Worm (Caenorhabditis elegans) whole organism, early embryonic: ENCODE measurements around the gene mltn-7.
A peak's percentile ranks its signal among the peaks of the same experiment; 100 is the strongest.

Source experiments
- B0310.2 ChIP-seq: sonication (generic microtip); optimal IDR thresholded peaks from 2 replicates; lab custom pipeline; 2016; ENCODE audit warnings: mild to moderate bottlenecking, missing genetic modification characterization, missing compliant biosample characterization
- F13C5.2 ChIP-seq: sonication (generic microtip); optimal IDR thresholded peaks from 2 replicates; lab custom pipeline; 2017; ENCODE audit warnings: mild to moderate bottlenecking, missing genetic modification characterization, inconsistent platforms, missing compliant biosample characterization
- aly-1 ChIP-seq: sonication (generic microtip); optimal IDR thresholded peaks from 2 replicates; lab custom pipeline; 2016; ENCODE audit warnings: missing genetic modification characterization, missing compliant biosample characterization
- ama-1 ChIP-seq: fragments of 150-350 bp; optimal IDR thresholded peaks from 2 replicates; lab custom pipeline; 2014
- ceh-13 ChIP-seq: fragments of 200-800 bp; sonication (Bioruptor generic); optimal IDR thresholded peaks from 2 replicates; lab custom pipeline; 2018; ENCODE audit warnings: mild to moderate bottlenecking, missing genetic modification characterization, missing compliant biosample characterization
- ceh-36 ChIP-seq: sonication (generic microtip); optimal IDR thresholded peaks from 2 replicates; lab custom pipeline; 2016; ENCODE audit warnings: missing genetic modification characterization, inconsistent platforms, missing compliant biosample characterization
- ets-7 ChIP-seq: sonication (generic microtip); optimal IDR thresholded peaks from 2 replicates; lab custom pipeline; 2016; ENCODE audit warnings: missing genotype, missing genetic modification characterization, missing compliant biosample characterization
- flt-1 ChIP-seq: fragments of 200-800 bp; sonication (Bioruptor generic); IDR thresholded peaks from 2 replicates; pipeline ENCODE4 v1.3.6; 2022; ENCODE audit warnings: missing genetic modification characterization, missing compliant biosample characterization
- hmbx-1 ChIP-seq: sonication (generic microtip); optimal IDR thresholded peaks from 2 replicates; lab custom pipeline; 2016; ENCODE audit warnings: mild to moderate bottlenecking, missing genetic modification characterization, missing compliant biosample characterization
- hmg-4 ChIP-seq: fragments of 200-800 bp; sonication (Bioruptor generic); optimal IDR thresholded peaks from 2 replicates; lab custom pipeline; 2018; ENCODE audit warnings: mild to moderate bottlenecking, missing genetic modification characterization, missing compliant biosample characterization
- hnd-1 ChIP-seq: sonication (generic microtip); optimal IDR thresholded peaks from 2 replicates; lab custom pipeline; 2016; ENCODE audit warnings: missing genetic modification characterization, missing compliant biosample characterization
- pes-1 ChIP-seq: fragments of 200-800 bp; sonication (Bioruptor generic); IDR thresholded peaks from 2 replicates; pipeline ENCODE4 v1.3.6; 2022; ENCODE audit warnings: missing genetic modification reagents, missing genetic modification characterization, missing compliant biosample characterization
- scrt-1 ChIP-seq: fragments of 200-800 bp; sonication (Bioruptor generic); IDR thresholded peaks from 2 replicates; pipeline ENCODE4 v1.3.6; 2022; ENCODE audit warnings: missing genetic modification characterization, missing compliant biosample characterization
- sea-1 ChIP-seq: fragments of 200-800 bp; sonication (Bioruptor generic); conservative IDR thresholded peaks from 2 replicates; pipeline ENCODE4 v1.3.6; 2022; ENCODE audit warnings: missing genetic modification characterization, missing compliant biosample characterization
- tbx-11 ChIP-seq: fragments of 200-800 bp; sonication (Bioruptor generic); IDR thresholded peaks from 2 replicates; pipeline ENCODE4 v1.3.6; 2022; ENCODE audit warnings: missing genetic modification characterization, missing compliant biosample characterization
- tbx-37 ChIP-seq: fragments of 200-800 bp; sonication (Bioruptor generic); conservative IDR thresholded peaks from 2 replicates; pipeline ENCODE4 v1.3.6; 2022; ENCODE audit warnings: missing genetic modification reagents, missing genetic modification characterization, missing compliant biosample characterization
- tra-4 ChIP-seq: sonication (generic microtip); optimal IDR thresholded peaks from 2 replicates; lab custom pipeline; 2017; ENCODE audit warnings: missing genetic modification characterization, missing compliant biosample characterization

The mltn-7 gene

ce11 chrV:356959-357702, 13.0 kb upstream of the mltn-7 start:
- TF ChIP-seq hnd-1 (tag; lab: Kevin White, UChicago) (no peak), flt-1 (GFP tag; lab: Robert Waterston, UW) (no peak), aly-1 (tag; lab: Kevin White, UChicago) (no peak), F13C5.2 (tag; lab: Kevin White, UChicago) (no peak)

ce11 chrV:358473-358872, 11.7 kb upstream of the mltn-7 start:
- no peak for TF ChIP-seq aly-1 (tag; lab: Kevin White, UChicago)
- TF ChIP-seq hnd-1 (tag; lab: Kevin White, UChicago): no peak
- no peak for TF ChIP-seq tbx-11 (GFP tag; lab: Robert Waterston, UW)
- no peak for TF ChIP-seq tra-4 (tag; lab: Kevin White, UChicago)
- TF ChIP-seq F13C5.2 (tag; lab: Kevin White, UChicago): no peak
- no peak for TF ChIP-seq B0310.2 (tag; lab: Kevin White, UChicago)
- no peak for TF ChIP-seq hmbx-1 (tag; lab: Kevin White, UChicago)
- no peak for TF ChIP-seq tbx-37
- TF ChIP-seq pes-1: no peak
- no peak for TF ChIP-seq ceh-13 (GFP tag; lab: Kevin White, UChicago)

ce11 chrV:359466-359865, 10.7 kb upstream of the mltn-7 start, which contains the start of gene T22H9.1:
T22H9.1 (plus strand) TSS chrV:359766.
- TF ChIP-seq B0310.2 (tag; lab: Kevin White, UChicago): no peak
- TF ChIP-seq flt-1 (GFP tag; lab: Robert Waterston, UW): no peak
- TF ChIP-seq tra-4 (tag; lab: Kevin White, UChicago): no peak
- no peak for TF ChIP-seq ets-7 (tag; lab: Kevin White, UChicago)
- TF ChIP-seq scrt-1 (GFP tag; lab: Robert Waterston, UW): no peak
- no peak for TF ChIP-seq pes-1

ce11 chrV:360068-360467, 10.1 kb upstream of the mltn-7 start:
- TF ChIP-seq ets-7 (tag; lab: Kevin White, UChicago): no peak
- no peak for TF ChIP-seq pes-1
- no peak for TF ChIP-seq aly-1 (tag; lab: Kevin White, UChicago)
- no peak for TF ChIP-seq tbx-37
- no peak for TF ChIP-seq scrt-1 (GFP tag; lab: Robert Waterston, UW)
- TF ChIP-seq sea-1 (GFP tag; lab: Robert Waterston, UW): no peak
- no peak for TF ChIP-seq hmbx-1 (tag; lab: Kevin White, UChicago)
- no peak for TF ChIP-seq hmg-4 (GFP tag; lab: Kevin White, UChicago)
- TF ChIP-seq tbx-11 (GFP tag; lab: Robert Waterston, UW): no peak
- no peak for TF ChIP-seq ceh-36
- no peak for TF ChIP-seq tra-4 (tag; lab: Kevin White, UChicago)
- TF ChIP-seq B0310.2 (tag; lab: Kevin White, UChicago): no peak
- no peak for TF ChIP-seq ama-1 (lab: Kevin White, UChicago)
- TF ChIP-seq F13C5.2 (tag; lab: Kevin White, UChicago): no peak
- no peak for TF ChIP-seq ceh-13 (GFP tag; lab: Kevin White, UChicago)
- TF ChIP-seq flt-1 (GFP tag; lab: Robert Waterston, UW): no peak
- TF ChIP-seq hnd-1 (tag; lab: Kevin White, UChicago): no peak

ce11 chrV:361291-361690, 8.8 kb upstream of the mltn-7 start:
- no peak for TF ChIP-seq tra-4 (tag; lab: Kevin White, UChicago)
- TF ChIP-seq aly-1 (tag; lab: Kevin White, UChicago): peak; percentile 0

ce11 chrV:364650-365049, 5.5 kb upstream of the mltn-7 start, which contains the start of gene mltn-6:
mltn-6 (plus strand) TSS chrV:364950.
- TF ChIP-seq ceh-13 (GFP tag; lab: Kevin White, UChicago) (no peak), tra-4 (tag; lab: Kevin White, UChicago) (no peak), flt-1 (GFP tag; lab: Robert Waterston, UW) (no peak), B0310.2 (tag; lab: Kevin White, UChicago) (no peak), hnd-1 (tag; lab: Kevin White, UChicago) (no peak)

- no peak for TF ChIP-seq hmbx-1 (tag; lab: Kevin White, UChicago)
- peak; percentile 67 for TF ChIP-seq ceh-36
- no peak for TF ChIP-seq aly-1 (tag; lab: Kevin White, UChicago)
Observed at ce11 chrV:373192-373591, 3.1 kb downstream of the mltn-7 start.

- no peak for TF ChIP-seq tra-4 (tag; lab: Kevin White, UChicago)
- TF ChIP-seq tbx-11 (GFP tag; lab: Robert Waterston, UW): no peak
- TF ChIP-seq ceh-13 (GFP tag; lab: Kevin White, UChicago): no peak
- no peak for TF ChIP-seq ets-7 (tag; lab: Kevin White, UChicago)
- TF ChIP-seq sea-1 (GFP tag; lab: Robert Waterston, UW): no peak
- TF ChIP-seq pes-1: no peak
- TF ChIP-seq aly-1 (tag; lab: Kevin White, UChicago): no peak
- TF ChIP-seq tbx-37: no peak
- TF ChIP-seq ama-1 (lab: Kevin White, UChicago): no peak
- TF ChIP-seq hmbx-1 (tag; lab: Kevin White, UChicago): no peak
- no peak for TF ChIP-seq ceh-36
- TF ChIP-seq F13C5.2 (tag; lab: Kevin White, UChicago): no peak
- TF ChIP-seq B0310.2 (tag; lab: Kevin White, UChicago): no peak
- no peak for TF ChIP-seq hnd-1 (tag; lab: Kevin White, UChicago)
- no peak for TF ChIP-seq scrt-1 (GFP tag; lab: Robert Waterston, UW)
- TF ChIP-seq flt-1 (GFP tag; lab: Robert Waterston, UW): no peak
- no peak for TF ChIP-seq hmg-4 (GFP tag; lab: Kevin White, UChicago)
Observed at ce11 chrV:376790-377189, 6.7 kb downstream of the mltn-7 start.
